Fruit fly (Drosophila melanogaster): ENCODE measurements around the gene GstD6.

The GstD6 gene

DNA sequence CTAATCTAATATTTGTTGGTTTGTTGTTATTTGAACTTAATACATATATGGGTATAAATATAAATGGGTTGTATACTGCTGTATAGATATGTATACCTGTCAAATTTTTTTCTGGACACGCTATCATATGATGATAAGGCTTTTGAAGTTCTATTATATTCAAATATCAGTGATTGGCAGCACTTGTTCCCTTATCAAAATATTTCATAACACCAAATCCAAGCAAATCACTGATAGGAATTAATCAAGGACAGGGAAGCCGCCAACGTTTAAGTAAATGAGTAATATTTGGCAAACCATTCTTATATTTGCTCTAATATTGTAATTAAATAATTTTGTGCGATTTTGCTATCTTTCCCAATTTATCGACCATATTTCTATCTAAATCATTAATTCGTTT is 2.3 kb downstream of the GstD6 start:
- TF ChIP-seq pan (optimal IDR thresholded peaks at IDR 0.05), result no peak
- TF ChIP-seq EcR (GFP tag; optimal IDR thresholded peaks at IDR 0.05), result no peak
- no peak for TF ChIP-seq Dll (optimal IDR thresholded peaks at IDR 0.05)
- TF ChIP-seq CG8478 (optimal IDR thresholded peaks at IDR 0.05), result no peak
- TF ChIP-seq usp (GFP tag; optimal IDR thresholded peaks at IDR 0.05), result no peak
- no peak for TF ChIP-seq psq (optimal IDR thresholded peaks at IDR 0.05)

DNA sequence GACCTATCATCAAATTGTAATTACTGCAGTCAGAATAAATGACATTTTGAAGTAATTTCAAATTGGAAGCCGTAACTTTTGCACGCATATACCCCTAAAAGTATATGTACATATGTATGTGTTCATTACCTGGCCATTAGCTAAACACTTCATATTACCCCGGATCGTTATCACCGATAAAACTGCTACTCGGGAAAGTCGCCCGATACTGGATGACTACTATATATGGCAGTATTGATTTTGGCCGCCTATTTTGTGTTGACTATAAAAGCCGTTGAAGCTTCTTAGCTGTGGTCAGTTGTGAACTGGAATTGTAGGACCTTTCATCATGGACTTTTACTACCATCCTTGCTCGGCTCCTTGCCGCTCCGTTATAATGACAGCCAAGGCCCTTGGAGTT is 2.8 kb downstream of the GstD6 start, which contains the start of gene GstD8:
Gene GstD8 (plus strand): TSS at position 301 of the 400 bp plus-strand sequence.
- TF ChIP-seq Dll (optimal IDR thresholded peaks at IDR 0.05) (no peak), usp (GFP tag; optimal IDR thresholded peaks at IDR 0.05) (no peak), psq (optimal IDR thresholded peaks at IDR 0.05) (no peak), EcR (GFP tag; optimal IDR thresholded peaks at IDR 0.05) (no peak), CG8478 (optimal IDR thresholded peaks at IDR 0.05) (no peak), pan (optimal IDR thresholded peaks at IDR 0.05) (no peak)

DNA sequence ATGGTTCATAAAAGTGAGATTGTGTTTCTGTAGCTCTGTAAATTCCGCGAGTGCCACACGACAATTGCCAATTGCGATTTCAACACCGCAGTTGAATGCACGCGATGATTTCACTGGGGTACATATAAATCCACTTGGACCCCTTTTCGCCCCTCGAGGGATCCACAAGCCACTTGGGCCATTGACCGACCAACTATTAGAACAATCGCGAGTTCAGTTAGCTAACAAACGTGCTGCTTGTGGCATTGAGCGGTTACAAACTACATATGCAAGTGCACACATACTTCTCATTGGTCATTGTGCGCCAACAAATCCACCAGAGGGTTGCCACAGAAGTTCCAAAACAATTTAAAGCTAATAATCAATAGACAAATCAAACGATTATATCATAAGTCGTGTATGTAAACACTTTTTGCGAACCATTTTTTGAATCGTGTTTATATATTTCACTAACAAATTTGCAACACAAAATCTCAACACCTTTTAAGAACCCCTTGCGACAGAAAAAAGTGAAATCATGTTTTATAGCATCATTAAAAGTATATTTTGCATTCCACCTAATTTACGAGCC is 4.3 kb downstream of the GstD6 start:
- TF ChIP-seq EcR (GFP tag; optimal IDR thresholded peaks at IDR 0.05), result peak in 1 of 2 experiments; percentile 95
- no peak for TF ChIP-seq pan (optimal IDR thresholded peaks at IDR 0.05)

DNA sequence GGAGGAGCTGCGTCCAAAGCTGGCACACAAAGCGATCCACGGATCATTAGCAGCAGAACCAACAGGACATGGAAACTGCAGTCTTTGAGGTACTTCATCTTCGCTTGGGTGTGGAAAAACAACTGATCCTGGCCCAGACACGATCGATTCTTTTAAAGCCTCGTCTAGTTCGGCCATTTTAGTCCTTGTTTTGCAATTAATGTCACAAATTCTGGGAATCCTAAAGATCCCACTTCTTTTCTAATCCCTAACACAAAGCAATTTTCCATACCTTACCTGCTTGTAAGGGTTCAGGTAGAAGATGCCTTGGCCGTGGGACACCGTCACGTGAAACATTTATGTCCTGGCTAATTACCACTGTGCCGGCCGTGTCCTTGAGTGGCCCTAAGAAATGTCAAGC is 5.6 kb downstream of the GstD6 start, which contains the start of gene CG10035:
Gene CG10035 (minus strand): TSS at position 129 of the 400 bp plus-strand sequence.
- TF ChIP-seq pan (optimal IDR thresholded peaks at IDR 0.05) (no peak), usp (GFP tag; optimal IDR thresholded peaks at IDR 0.05) (no peak), CG8478 (optimal IDR thresholded peaks at IDR 0.05) (no peak), psq (optimal IDR thresholded peaks at IDR 0.05) (no peak), EcR (GFP tag; optimal IDR thresholded peaks at IDR 0.05) (no peak), Dll (optimal IDR thresholded peaks at IDR 0.05) (no peak)

DNA sequence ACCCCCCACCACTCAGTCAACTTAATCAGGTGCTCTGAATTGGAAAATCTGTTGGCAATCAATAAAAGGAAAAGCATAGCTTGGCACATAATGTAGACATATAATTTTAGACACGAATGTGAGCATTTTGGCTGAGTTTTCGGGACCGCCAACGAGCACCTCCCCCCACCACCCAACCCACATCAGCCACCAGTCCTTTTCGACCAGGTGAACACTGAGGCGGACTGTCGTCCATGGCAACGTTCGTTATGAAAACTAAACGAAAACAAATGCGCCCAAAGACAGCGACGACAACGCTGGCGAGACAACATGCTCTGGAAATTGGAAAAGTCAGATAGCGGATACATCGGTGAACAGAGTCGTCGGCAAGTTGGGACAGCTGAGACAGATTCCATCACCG is 6.1 kb downstream of the GstD6 start, which contains the start of gene GstD11:
Gene GstD11 (plus strand): TSS at position 301 of the 400 bp plus-strand sequence.
- TF ChIP-seq Dll (optimal IDR thresholded peaks at IDR 0.05) (no peak), pan (optimal IDR thresholded peaks at IDR 0.05) (no peak), psq (optimal IDR thresholded peaks at IDR 0.05) (no peak), CG8478 (optimal IDR thresholded peaks at IDR 0.05) (no peak), EcR (GFP tag; optimal IDR thresholded peaks at IDR 0.05) (no peak), usp (GFP tag; optimal IDR thresholded peaks at IDR 0.05) (no peak)

DNA sequence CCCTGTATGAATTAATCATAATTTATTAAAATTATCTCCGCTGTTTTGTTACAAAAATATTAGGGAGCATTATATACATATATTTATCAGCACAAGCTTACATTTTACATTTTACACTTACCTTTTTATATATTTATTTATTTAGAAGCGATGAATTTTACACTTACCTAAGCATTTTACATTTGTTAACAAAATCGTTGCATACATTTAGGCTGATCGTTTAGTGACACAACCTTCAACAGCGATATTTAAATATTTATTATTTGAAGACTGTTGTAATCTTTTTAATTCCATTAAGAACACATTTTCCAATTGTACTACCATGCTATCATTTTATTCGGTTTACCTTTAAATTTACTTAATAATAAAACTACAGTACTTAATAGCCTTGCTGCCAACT is 6.9 kb downstream of the GstD6 start:
- TF ChIP-seq usp (GFP tag; optimal IDR thresholded peaks at IDR 0.05), result no peak
- no peak for TF ChIP-seq EcR (GFP tag; optimal IDR thresholded peaks at IDR 0.05)
- no peak for TF ChIP-seq pan (optimal IDR thresholded peaks at IDR 0.05)
- TF ChIP-seq psq (optimal IDR thresholded peaks at IDR 0.05), result no peak
- TF ChIP-seq CG8478 (optimal IDR thresholded peaks at IDR 0.05), result no peak
- TF ChIP-seq Dll (optimal IDR thresholded peaks at IDR 0.05), result no peak

DNA sequence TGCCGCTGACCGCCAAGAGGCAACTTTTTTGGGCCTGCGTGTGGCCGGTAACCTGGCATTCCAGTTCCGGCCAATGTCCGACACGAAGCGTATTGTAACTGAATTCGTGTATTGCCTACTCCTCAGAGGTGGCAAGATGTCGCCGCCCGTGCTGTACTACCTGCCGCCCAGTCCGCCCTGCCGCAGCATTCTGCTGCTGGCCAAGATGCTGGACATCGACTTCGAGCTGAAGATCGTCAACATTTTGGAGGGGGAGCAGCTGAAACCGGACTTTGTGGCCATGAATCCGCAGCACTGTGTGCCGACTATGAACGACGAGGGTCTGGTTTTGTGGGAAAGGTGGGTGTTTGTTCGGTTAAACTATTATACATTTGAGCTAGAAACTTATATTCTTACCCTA is 7.3 kb downstream of the GstD6 start:
- TF ChIP-seq pan (optimal IDR thresholded peaks at IDR 0.05) (no peak), usp (GFP tag; optimal IDR thresholded peaks at IDR 0.05) (no peak), Dll (optimal IDR thresholded peaks at IDR 0.05) (no peak), psq (optimal IDR thresholded peaks at IDR 0.05) (no peak), EcR (GFP tag; optimal IDR thresholded peaks at IDR 0.05) (no peak), CG8478 (optimal IDR thresholded peaks at IDR 0.05) (no peak)

DNA sequence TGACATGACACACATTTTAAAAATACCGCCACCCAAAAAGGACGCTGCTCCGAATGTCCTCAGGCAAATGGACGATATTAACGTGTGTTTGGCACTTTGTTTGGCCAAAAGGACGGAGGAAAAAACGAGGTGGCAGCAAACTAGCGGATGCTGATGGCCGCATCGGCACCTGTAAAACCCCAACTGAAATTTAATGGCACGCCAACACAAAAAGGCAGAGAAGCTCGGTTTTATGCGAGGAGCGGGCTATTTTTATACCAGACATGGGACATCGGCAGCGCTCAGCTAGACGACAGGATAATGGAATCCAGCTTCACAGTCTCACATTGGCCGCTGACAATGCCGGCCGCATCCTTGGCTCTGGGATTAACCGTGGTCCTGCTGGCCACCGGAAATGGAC is 9.0 kb downstream of the GstD6 start, which contains the start of gene Sol1:
Gene Sol1 (plus strand): TSS at position 301 of the 400 bp plus-strand sequence.
- no peak for TF ChIP-seq usp (GFP tag; optimal IDR thresholded peaks at IDR 0.05)
- no peak for TF ChIP-seq EcR (GFP tag; optimal IDR thresholded peaks at IDR 0.05)
- TF ChIP-seq pan (optimal IDR thresholded peaks at IDR 0.05), result no peak

DNA sequence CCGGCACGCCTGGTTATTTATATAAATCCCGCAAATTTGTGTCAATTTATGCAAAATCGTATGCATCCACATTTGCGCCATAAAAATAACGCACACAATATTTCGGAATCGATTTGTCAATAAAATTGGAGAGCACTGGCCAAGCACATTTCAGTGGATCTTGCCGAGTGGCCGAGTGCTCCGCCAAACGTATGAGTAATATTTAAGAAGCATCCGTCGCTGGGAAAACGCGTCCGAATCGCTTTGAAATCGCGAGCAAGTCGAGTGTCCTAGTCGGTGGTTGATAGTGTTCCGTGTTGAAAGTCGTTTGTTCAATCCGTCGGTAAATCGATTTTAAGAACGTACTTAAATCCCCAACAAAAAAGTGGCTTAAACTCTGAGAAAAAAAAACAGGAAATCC is 10.0 kb downstream of the GstD6 start, which contains the start of gene CG33098:
Gene CG33098 (plus strand): TSS at position 224 of the 400 bp plus-strand sequence.
- no peak for TF ChIP-seq pan (optimal IDR thresholded peaks at IDR 0.05)
- TF ChIP-seq Dll (optimal IDR thresholded peaks at IDR 0.05), result no peak
- no peak for TF ChIP-seq psq (optimal IDR thresholded peaks at IDR 0.05)
- no peak for TF ChIP-seq CG8478 (optimal IDR thresholded peaks at IDR 0.05)
- TF ChIP-seq usp (GFP tag; optimal IDR thresholded peaks at IDR 0.05), result no peak
- TF ChIP-seq EcR (GFP tag; optimal IDR thresholded peaks at IDR 0.05), result no peak

DNA sequence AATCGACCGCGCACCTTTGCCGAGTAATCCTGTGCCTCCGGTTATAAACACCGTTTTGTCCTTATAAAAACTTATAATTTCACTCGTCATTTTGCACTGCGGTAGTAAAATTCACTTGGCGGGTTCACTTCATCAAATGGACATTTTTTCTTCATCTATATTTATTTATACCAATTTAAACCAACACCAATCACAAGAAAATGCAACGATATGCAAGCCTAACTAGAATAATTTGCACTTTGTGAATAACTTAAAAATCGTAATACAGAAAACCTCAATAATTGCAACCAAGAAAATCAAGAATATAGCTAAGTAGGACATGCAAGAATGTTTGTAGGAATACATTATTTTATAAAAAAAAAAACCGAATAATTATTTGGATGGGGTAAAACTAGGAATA is 19.0 kb downstream of the GstD6 start, which contains the start of the genes CG10096 and CG10097:
Gene CG10096 (minus strand): TSS at position 101 of the 400 bp plus-strand sequence.
Gene CG10097 (minus strand): TSS at position 101 of the 400 bp plus-strand sequence.
- TF ChIP-seq pan (optimal IDR thresholded peaks at IDR 0.05), result no peak
- no peak for TF ChIP-seq EcR (GFP tag; optimal IDR thresholded peaks at IDR 0.05)
- TF ChIP-seq CG8478 (optimal IDR thresholded peaks at IDR 0.05), result no peak
- TF ChIP-seq Dll (optimal IDR thresholded peaks at IDR 0.05), result no peak

DNA sequence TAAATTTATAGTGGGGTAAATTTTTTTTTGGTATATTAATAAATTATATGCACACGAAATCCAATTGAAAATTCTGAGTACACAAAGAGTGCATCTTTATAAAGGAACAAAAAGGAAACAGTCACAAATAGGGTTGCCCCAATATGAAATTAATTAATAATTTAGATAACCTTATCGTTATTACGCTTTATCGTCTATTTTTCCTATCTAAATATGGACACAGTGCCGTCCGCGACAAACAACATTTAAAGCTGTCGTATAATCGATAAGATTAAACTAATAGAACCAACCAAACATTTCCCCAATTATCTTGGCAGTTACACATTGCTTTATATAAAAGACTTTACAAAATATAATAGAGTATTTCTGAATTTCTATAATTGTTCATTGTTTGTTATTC is 21.1 kb downstream of the GstD6 start:
- TF ChIP-seq EcR (GFP tag; optimal IDR thresholded peaks at IDR 0.05), result no peak
- TF ChIP-seq usp (GFP tag; optimal IDR thresholded peaks at IDR 0.05), result no peak
- TF ChIP-seq psq (optimal IDR thresholded peaks at IDR 0.05), result no peak
- TF ChIP-seq Dll (optimal IDR thresholded peaks at IDR 0.05), result no peak
- no peak for TF ChIP-seq pan (optimal IDR thresholded peaks at IDR 0.05)
- no peak for TF ChIP-seq CG8478 (optimal IDR thresholded peaks at IDR 0.05)

DNA sequence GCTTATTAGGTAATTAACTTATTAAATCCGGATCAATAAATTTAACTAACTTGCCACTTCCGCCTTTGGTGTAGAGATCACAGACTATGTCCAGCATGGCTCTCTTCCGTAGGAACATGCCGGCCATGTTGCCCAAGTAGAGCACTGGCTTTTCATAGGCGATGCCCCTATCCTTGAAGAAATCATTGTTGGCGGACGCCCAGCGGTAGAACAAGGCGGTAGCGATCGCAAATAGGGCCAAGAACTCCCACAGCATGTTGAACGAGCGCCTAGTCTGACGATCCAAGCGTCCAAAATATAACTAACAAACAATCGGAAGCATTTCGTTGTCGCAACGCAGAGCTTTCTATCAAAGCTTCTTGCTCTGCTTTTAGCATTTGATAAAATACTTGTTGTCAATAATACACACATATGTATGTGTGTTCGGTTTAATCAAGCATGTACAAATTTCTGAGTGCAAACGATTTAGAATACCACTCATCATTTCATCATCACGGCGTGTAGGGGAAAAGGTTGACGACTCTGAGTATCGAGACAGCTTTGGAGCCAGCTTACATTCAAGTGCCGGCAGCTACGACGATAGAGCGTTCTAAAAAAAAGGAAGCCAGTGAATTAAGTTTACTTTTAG is 21.8 kb downstream of the GstD6 start, which contains the start of gene Cyp9f3:
Gene Cyp9f3 (minus strand): TSS at position 310 of the 628 bp plus-strand sequence.
- TF ChIP-seq CG8478 (optimal IDR thresholded peaks at IDR 0.05) (no peak), psq (optimal IDR thresholded peaks at IDR 0.05) (no peak), pan (optimal IDR thresholded peaks at IDR 0.05) (no peak), Dll (optimal IDR thresholded peaks at IDR 0.05) (no peak), EcR (GFP tag; optimal IDR thresholded peaks at IDR 0.05) (no peak), usp (GFP tag; optimal IDR thresholded peaks at IDR 0.05) (no peak)
